Fruit fly (Drosophila melanogaster): ENCODE measurements around the gene Octbeta1R.

Gene Octbeta1R

dm6 chr3R:22518285-22518684 lies 21.3 kb downstream of the Octbeta1R start:
- TF ChIP-seq psq (optimal IDR thresholded peaks at IDR 0.05): no peak
- TF ChIP-seq pan (optimal IDR thresholded peaks at IDR 0.05): no peak
- TF ChIP-seq EcR (GFP tag; optimal IDR thresholded peaks at IDR 0.05): no peak
- no peak for TF ChIP-seq CG8478 (optimal IDR thresholded peaks at IDR 0.05)
- no peak for TF ChIP-seq usp (GFP tag; optimal IDR thresholded peaks at IDR 0.05)
- TF ChIP-seq Dll (optimal IDR thresholded peaks at IDR 0.05): no peak

dm6 chr3R:22518760-22519159 lies 21.7 kb downstream of the Octbeta1R start:
- TF ChIP-seq EcR (GFP tag; optimal IDR thresholded peaks at IDR 0.05) (no peak), usp (GFP tag; optimal IDR thresholded peaks at IDR 0.05) (no peak), Dll (optimal IDR thresholded peaks at IDR 0.05) (no peak), psq (optimal IDR thresholded peaks at IDR 0.05) (no peak), pan (optimal IDR thresholded peaks at IDR 0.05) (no peak), CG8478 (optimal IDR thresholded peaks at IDR 0.05) (no peak)

- TF ChIP-seq CG8478 (optimal IDR thresholded peaks at IDR 0.05) (no peak), Dll (optimal IDR thresholded peaks at IDR 0.05) (no peak), pan (optimal IDR thresholded peaks at IDR 0.05) (no peak), EcR (GFP tag; optimal IDR thresholded peaks at IDR 0.05) (no peak), usp (GFP tag; optimal IDR thresholded peaks at IDR 0.05) (no peak), psq (optimal IDR thresholded peaks at IDR 0.05) (no peak)
Observed at dm6 chr3R:22520481-22520880, 23.5 kb downstream of the Octbeta1R start.

dm6 chr3R:22522042-22522441 lies 25.0 kb downstream of the Octbeta1R start:
- no peak for TF ChIP-seq usp (GFP tag; optimal IDR thresholded peaks at IDR 0.05)
- TF ChIP-seq psq (optimal IDR thresholded peaks at IDR 0.05): no peak
- TF ChIP-seq EcR (GFP tag; optimal IDR thresholded peaks at IDR 0.05): no peak
- no peak for TF ChIP-seq CG8478 (optimal IDR thresholded peaks at IDR 0.05)
- TF ChIP-seq pan (optimal IDR thresholded peaks at IDR 0.05): no peak
- no peak for TF ChIP-seq Dll (optimal IDR thresholded peaks at IDR 0.05)

dm6 chr3R:22522859-22523258 lies 25.8 kb downstream of the Octbeta1R start:
- TF ChIP-seq psq (optimal IDR thresholded peaks at IDR 0.05) (no peak), usp (GFP tag; optimal IDR thresholded peaks at IDR 0.05) (no peak), Dll (optimal IDR thresholded peaks at IDR 0.05) (no peak), CG8478 (optimal IDR thresholded peaks at IDR 0.05) (no peak), pan (optimal IDR thresholded peaks at IDR 0.05) (no peak), EcR (GFP tag; optimal IDR thresholded peaks at IDR 0.05) (no peak)

- TF ChIP-seq psq (optimal IDR thresholded peaks at IDR 0.05) (no peak), EcR (GFP tag; optimal IDR thresholded peaks at IDR 0.05) (no peak), Dll (optimal IDR thresholded peaks at IDR 0.05) (no peak), pan (optimal IDR thresholded peaks at IDR 0.05) (no peak), usp (GFP tag; optimal IDR thresholded peaks at IDR 0.05) (no peak), CG8478 (optimal IDR thresholded peaks at IDR 0.05) (no peak)
Observed at dm6 chr3R:22524344-22525072, 27.5 kb downstream of the Octbeta1R start.

- no peak for TF ChIP-seq Dll (optimal IDR thresholded peaks at IDR 0.05)
- TF ChIP-seq pan (optimal IDR thresholded peaks at IDR 0.05): no peak
- TF ChIP-seq CG8478 (optimal IDR thresholded peaks at IDR 0.05): no peak
- no peak for TF ChIP-seq EcR (GFP tag; optimal IDR thresholded peaks at IDR 0.05)
- TF ChIP-seq usp (GFP tag; optimal IDR thresholded peaks at IDR 0.05): no peak
- TF ChIP-seq psq (optimal IDR thresholded peaks at IDR 0.05): no peak
Observed at dm6 chr3R:22525073-22525413, 28.0 kb downstream of the Octbeta1R start.

dm6 chr3R:22525546-22526352 lies 28.7 kb downstream of the Octbeta1R start:
- TF ChIP-seq EcR (GFP tag; optimal IDR thresholded peaks at IDR 0.05): no peak
- TF ChIP-seq psq (optimal IDR thresholded peaks at IDR 0.05): no peak
- TF ChIP-seq Dll (optimal IDR thresholded peaks at IDR 0.05): no peak
- TF ChIP-seq usp (GFP tag; optimal IDR thresholded peaks at IDR 0.05): no peak
- no peak for TF ChIP-seq pan (optimal IDR thresholded peaks at IDR 0.05)
- no peak for TF ChIP-seq CG8478 (optimal IDR thresholded peaks at IDR 0.05)

- TF ChIP-seq usp (GFP tag; optimal IDR thresholded peaks at IDR 0.05) (no peak), psq (optimal IDR thresholded peaks at IDR 0.05) (no peak), pan (optimal IDR thresholded peaks at IDR 0.05) (no peak), Dll (optimal IDR thresholded peaks at IDR 0.05) (no peak), EcR (GFP tag; optimal IDR thresholded peaks at IDR 0.05) (peak in 1 of 2 experiments; percentile 73)
Observed at dm6 chr3R:22526353-22526907, 29.4 kb downstream of the Octbeta1R start.

dm6 chr3R:22527192-22527591 lies 30.2 kb downstream of the Octbeta1R start:
- TF ChIP-seq Dll (optimal IDR thresholded peaks at IDR 0.05) (no peak), psq (optimal IDR thresholded peaks at IDR 0.05) (no peak), EcR (GFP tag; optimal IDR thresholded peaks at IDR 0.05) (no peak), usp (GFP tag; optimal IDR thresholded peaks at IDR 0.05) (no peak), CG8478 (optimal IDR thresholded peaks at IDR 0.05) (no peak), pan (optimal IDR thresholded peaks at IDR 0.05) (no peak)

dm6 chr3R:22527636-22528148 lies 30.7 kb downstream of the Octbeta1R start:
- TF ChIP-seq pan (optimal IDR thresholded peaks at IDR 0.05): no peak
- TF ChIP-seq usp (GFP tag; optimal IDR thresholded peaks at IDR 0.05): no peak
- no peak for TF ChIP-seq psq (optimal IDR thresholded peaks at IDR 0.05)
- no peak for TF ChIP-seq CG8478 (optimal IDR thresholded peaks at IDR 0.05)
- TF ChIP-seq EcR (GFP tag; optimal IDR thresholded peaks at IDR 0.05): no peak
- no peak for TF ChIP-seq Dll (optimal IDR thresholded peaks at IDR 0.05)
